Worm (Caenorhabditis elegans) whole organism, early embryonic: Measurements from ENCODE around the gene pot-1.

Source experiments
- B0310.2 ChIP-seq: sonication (generic microtip); optimal IDR thresholded peaks from 2 replicates; lab custom pipeline; 2016; ENCODE audit warnings: mild to moderate bottlenecking, missing genetic modification characterization, missing compliant biosample characterization
- F13C5.2 ChIP-seq: sonication (generic microtip); optimal IDR thresholded peaks from 2 replicates; lab custom pipeline; 2017; ENCODE audit warnings: mild to moderate bottlenecking, missing genetic modification characterization, inconsistent platforms, missing compliant biosample characterization
- aly-1 ChIP-seq: sonication (generic microtip); optimal IDR thresholded peaks from 2 replicates; lab custom pipeline; 2016; ENCODE audit warnings: missing genetic modification characterization, missing compliant biosample characterization
- ama-1 ChIP-seq: fragments of 150-350 bp; optimal IDR thresholded peaks from 2 replicates; lab custom pipeline; 2014
- ceh-13 ChIP-seq: fragments of 200-800 bp; sonication (Bioruptor generic); optimal IDR thresholded peaks from 2 replicates; lab custom pipeline; 2018; ENCODE audit warnings: mild to moderate bottlenecking, missing genetic modification characterization, missing compliant biosample characterization
- ceh-36 ChIP-seq: sonication (generic microtip); optimal IDR thresholded peaks from 2 replicates; lab custom pipeline; 2016; ENCODE audit warnings: missing genetic modification characterization, inconsistent platforms, missing compliant biosample characterization
- ets-7 ChIP-seq: sonication (generic microtip); optimal IDR thresholded peaks from 2 replicates; lab custom pipeline; 2016; ENCODE audit warnings: missing genotype, missing genetic modification characterization, missing compliant biosample characterization
- flt-1 ChIP-seq: fragments of 200-800 bp; sonication (Bioruptor generic); IDR thresholded peaks from 2 replicates; pipeline ENCODE4 v1.3.6; 2022; ENCODE audit warnings: missing genetic modification characterization, missing compliant biosample characterization
- hmbx-1 ChIP-seq: sonication (generic microtip); optimal IDR thresholded peaks from 2 replicates; lab custom pipeline; 2016; ENCODE audit warnings: mild to moderate bottlenecking, missing genetic modification characterization, missing compliant biosample characterization
- hmg-4 ChIP-seq: fragments of 200-800 bp; sonication (Bioruptor generic); optimal IDR thresholded peaks from 2 replicates; lab custom pipeline; 2018; ENCODE audit warnings: mild to moderate bottlenecking, missing genetic modification characterization, missing compliant biosample characterization
- hnd-1 ChIP-seq: sonication (generic microtip); optimal IDR thresholded peaks from 2 replicates; lab custom pipeline; 2016; ENCODE audit warnings: missing genetic modification characterization, missing compliant biosample characterization
- pes-1 ChIP-seq: fragments of 200-800 bp; sonication (Bioruptor generic); IDR thresholded peaks from 2 replicates; pipeline ENCODE4 v1.3.6; 2022; ENCODE audit warnings: missing genetic modification reagents, missing genetic modification characterization, missing compliant biosample characterization
- scrt-1 ChIP-seq: fragments of 200-800 bp; sonication (Bioruptor generic); IDR thresholded peaks from 2 replicates; pipeline ENCODE4 v1.3.6; 2022; ENCODE audit warnings: missing genetic modification characterization, missing compliant biosample characterization
- sea-1 ChIP-seq: fragments of 200-800 bp; sonication (Bioruptor generic); conservative IDR thresholded peaks from 2 replicates; pipeline ENCODE4 v1.3.6; 2022; ENCODE audit warnings: missing genetic modification characterization, missing compliant biosample characterization
- tbx-11 ChIP-seq: fragments of 200-800 bp; sonication (Bioruptor generic); IDR thresholded peaks from 2 replicates; pipeline ENCODE4 v1.3.6; 2022; ENCODE audit warnings: missing genetic modification characterization, missing compliant biosample characterization
- tbx-37 ChIP-seq: fragments of 200-800 bp; sonication (Bioruptor generic); conservative IDR thresholded peaks from 2 replicates; pipeline ENCODE4 v1.3.6; 2022; ENCODE audit warnings: missing genetic modification reagents, missing genetic modification characterization, missing compliant biosample characterization
- tra-4 ChIP-seq: sonication (generic microtip); optimal IDR thresholded peaks from 2 replicates; lab custom pipeline; 2017; ENCODE audit warnings: missing genetic modification characterization, missing compliant biosample characterization

Gene pot-1

ce11 chrIII:7154526-7154925 is 21.0 kb upstream of the pot-1 start:
- TF ChIP-seq B0310.2 (tag; lab: Kevin White, UChicago) (no peak), pes-1 (GFP tag; lab: Robert Waterston, UW) (no peak), hmg-4 (GFP tag; lab: Kevin White, UChicago) (no peak), sea-1 (GFP tag; lab: Robert Waterston, UW) (no peak), scrt-1 (GFP tag; lab: Robert Waterston, UW) (no peak), ets-7 (tag; lab: Kevin White, UChicago) (no peak), aly-1 (tag; lab: Kevin White, UChicago) (no peak), ama-1 (lab: Kevin White, UChicago) (no peak)

- no peak for TF ChIP-seq sea-1 (GFP tag; lab: Robert Waterston, UW)
- TF ChIP-seq hmg-4 (GFP tag; lab: Kevin White, UChicago): peak; percentile 25
- TF ChIP-seq F13C5.2: peak; percentile 32
Observed at ce11 chrIII:7153747-7154238, 20.3 kb upstream of the pot-1 start, which contains the start of gene ogt-1. TSS of gene ogt-1 (minus strand) at chrIII:7153797.

ce11 chrIII:7152569-7152968 is 19.1 kb upstream of the pot-1 start:
- TF ChIP-seq flt-1 (GFP tag; lab: Robert Waterston, UW) (no peak), tra-4 (no peak), hmbx-1 (tag; lab: Kevin White, UChicago) (no peak), F13C5.2 (no peak), hnd-1 (tag; lab: Kevin White, UChicago) (no peak), ets-7 (tag; lab: Kevin White, UChicago) (no peak), B0310.2 (tag; lab: Kevin White, UChicago) (no peak), scrt-1 (GFP tag; lab: Robert Waterston, UW) (no peak), aly-1 (tag; lab: Kevin White, UChicago) (no peak), tbx-37 (no peak), ceh-36 (tag; lab: Kevin White, UChicago) (no peak), ama-1 (lab: Kevin White, UChicago) (no peak), pes-1 (GFP tag; lab: Robert Waterston, UW) (no peak), hmg-4 (GFP tag; lab: Kevin White, UChicago) (no peak), tbx-11 (GFP tag; lab: Robert Waterston, UW) (no peak), ceh-13 (GFP tag; lab: Kevin White, UChicago) (no peak), sea-1 (GFP tag; lab: Robert Waterston, UW) (no peak)

ce11 chrIII:7150162-7150561 is 16.7 kb upstream of the pot-1 start:
- TF ChIP-seq tbx-37 (no peak), ets-7 (tag; lab: Kevin White, UChicago) (no peak), pes-1 (GFP tag; lab: Robert Waterston, UW) (no peak), ama-1 (lab: Kevin White, UChicago) (no peak), scrt-1 (GFP tag; lab: Robert Waterston, UW) (no peak), ceh-13 (GFP tag; lab: Kevin White, UChicago) (no peak), aly-1 (tag; lab: Kevin White, UChicago) (no peak), sea-1 (GFP tag; lab: Robert Waterston, UW) (no peak), flt-1 (GFP tag; lab: Robert Waterston, UW) (no peak), hmbx-1 (tag; lab: Kevin White, UChicago) (no peak), ceh-36 (tag; lab: Kevin White, UChicago) (no peak), F13C5.2 (no peak), tbx-11 (GFP tag; lab: Robert Waterston, UW) (no peak), tra-4 (no peak), B0310.2 (tag; lab: Kevin White, UChicago) (no peak), hnd-1 (tag; lab: Kevin White, UChicago) (no peak), hmg-4 (GFP tag; lab: Kevin White, UChicago) (no peak)

ce11 chrIII:7148191-7148590 is 14.7 kb upstream of the pot-1 start:
- TF ChIP-seq aly-1 (tag; lab: Kevin White, UChicago) (no peak), ceh-36 (tag; lab: Kevin White, UChicago) (no peak), flt-1 (GFP tag; lab: Robert Waterston, UW) (no peak)

ce11 chrIII:7146341-7146740 is 12.9 kb upstream of the pot-1 start:
- TF ChIP-seq tra-4 (no peak), aly-1 (tag; lab: Kevin White, UChicago) (no peak), tbx-11 (GFP tag; lab: Robert Waterston, UW) (no peak), scrt-1 (GFP tag; lab: Robert Waterston, UW) (no peak), sea-1 (GFP tag; lab: Robert Waterston, UW) (no peak), ceh-36 (tag; lab: Kevin White, UChicago) (no peak), hnd-1 (tag; lab: Kevin White, UChicago) (no peak), ceh-13 (GFP tag; lab: Kevin White, UChicago) (no peak), ets-7 (tag; lab: Kevin White, UChicago) (no peak), tbx-37 (no peak), hmbx-1 (tag; lab: Kevin White, UChicago) (no peak), hmg-4 (GFP tag; lab: Kevin White, UChicago) (no peak), ama-1 (lab: Kevin White, UChicago) (no peak), B0310.2 (tag; lab: Kevin White, UChicago) (no peak), F13C5.2 (no peak), pes-1 (GFP tag; lab: Robert Waterston, UW) (no peak), flt-1 (GFP tag; lab: Robert Waterston, UW) (no peak)

ce11 chrIII:7144749-7145148 is 11.3 kb upstream of the pot-1 start, which contains the start of gene glr-2:
TSS of gene glr-2 (minus strand) at chrIII:7144959.
- no peak for TF ChIP-seq sea-1 (GFP tag; lab: Robert Waterston, UW)
- no peak for TF ChIP-seq hnd-1 (tag; lab: Kevin White, UChicago)
- TF ChIP-seq aly-1 (tag; lab: Kevin White, UChicago): no peak
- no peak for TF ChIP-seq pes-1 (GFP tag; lab: Robert Waterston, UW)
- no peak for TF ChIP-seq F13C5.2
- TF ChIP-seq scrt-1 (GFP tag; lab: Robert Waterston, UW): no peak
- TF ChIP-seq tbx-11 (GFP tag; lab: Robert Waterston, UW): no peak
- no peak for TF ChIP-seq ceh-13 (GFP tag; lab: Kevin White, UChicago)
- TF ChIP-seq hmg-4 (GFP tag; lab: Kevin White, UChicago): no peak
- no peak for TF ChIP-seq B0310.2 (tag; lab: Kevin White, UChicago)
- TF ChIP-seq ets-7 (tag; lab: Kevin White, UChicago): no peak
- TF ChIP-seq ceh-36 (tag; lab: Kevin White, UChicago): no peak
- no peak for TF ChIP-seq hmbx-1 (tag; lab: Kevin White, UChicago)
- TF ChIP-seq tbx-37: no peak
- TF ChIP-seq ama-1 (lab: Kevin White, UChicago): no peak
- no peak for TF ChIP-seq flt-1 (GFP tag; lab: Robert Waterston, UW)
- TF ChIP-seq tra-4: no peak
